Fruit fly (Drosophila melanogaster) whole organism, embryonic: ENCODE data around the gene Creld.

ENCODE experiments used
- ATbp ChIP-seq: fragments of 200-800 bp; sonication (Bioruptor generic); optimal IDR thresholded peaks from 2 replicates; lab custom pipeline; 2017; ENCODE audit warnings: missing biosample characterization, mild to moderate bottlenecking, missing genetic modification characterization, missing genetic modification reagents
- B-H1 ChIP-seq: fragments of 200-800 bp; sonication (Bioruptor generic); IDR thresholded peaks from 3 replicates; pipeline ENCODE4 v1.3.6; 2022; ENCODE audit warnings: missing biosample characterization, missing genetic modification characterization
- BEAF-32 ChIP-seq: fragments of 200-800 bp; sonication (Bioruptor generic); optimal IDR thresholded peaks from 3 replicates; lab custom pipeline; 2017; ENCODE audit warnings: missing biosample characterization, missing genetic modification characterization, mild to moderate bottlenecking, moderate library complexity, missing genetic modification reagents
- CG10431 ChIP-seq: fragments of 200-800 bp; sonication (Bioruptor generic); optimal IDR thresholded peaks from 3 replicates; lab custom pipeline; 2018; ENCODE audit warnings: missing biosample characterization, mild to moderate bottlenecking, missing genetic modification characterization
- CG10543 ChIP-seq: fragments of 200-800 bp; sonication (Bioruptor generic); optimal IDR thresholded peaks from 3 replicates; lab custom pipeline; 2017; ENCODE audit warnings: missing biosample characterization, mild to moderate bottlenecking, missing genetic modification characterization, moderate library complexity
- CG10654 ChIP-seq: fragments of 200-800 bp; sonication (Bioruptor generic); optimal IDR thresholded peaks from 2 replicates; lab custom pipeline; 2016; ENCODE audit warnings: missing biosample characterization, missing genetic modification characterization
- CG12769 ChIP-seq: fragments of 200-800 bp; sonication (Bioruptor generic); optimal IDR thresholded peaks from 2 replicates; lab custom pipeline; 2019; ENCODE audit warnings: missing biosample characterization, mild to moderate bottlenecking, missing genetic modification characterization, moderate library complexity
- CG13775 ChIP-seq: fragments of 200-800 bp; sonication (Bioruptor generic); optimal IDR thresholded peaks from 3 replicates; lab custom pipeline; 2017; ENCODE audit warnings: missing biosample characterization, mild to moderate bottlenecking, missing genetic modification characterization
- CG13894 ChIP-seq: fragments of 200-800 bp; sonication (Bioruptor generic); optimal IDR thresholded peaks from 3 replicates; lab custom pipeline; 2018; ENCODE audit warnings: missing biosample characterization, mild to moderate bottlenecking, missing genetic modification characterization, moderate library complexity
- CG14710 ChIP-seq: fragments of 200-800 bp; sonication (Bioruptor generic); optimal IDR thresholded peaks from 3 replicates; lab custom pipeline; 2019; ENCODE audit warnings: missing biosample characterization, mild to moderate bottlenecking, missing genetic modification characterization, moderate library complexity
- CG17568 ChIP-seq: fragments of 200-800 bp; sonication (Bioruptor generic); optimal IDR thresholded peaks from 2 replicates; lab custom pipeline; 2018; ENCODE audit warnings: missing biosample characterization, mild to moderate bottlenecking, missing genetic modification characterization, moderate library complexity
- CG18619 ChIP-seq: fragments of 200-800 bp; sonication (Bioruptor generic); optimal IDR thresholded peaks from 3 replicates; lab custom pipeline; 2017; ENCODE audit warnings: missing biosample characterization, mild to moderate bottlenecking, missing genetic modification characterization
- CG3065 ChIP-seq: fragments of 200-800 bp; sonication (Bioruptor generic); optimal IDR thresholded peaks from 2 replicates; lab custom pipeline; 2016; ENCODE audit warnings: missing biosample characterization, missing genetic modification characterization
- CG3281 ChIP-seq: fragments of 200-800 bp; sonication (Bioruptor generic); optimal IDR thresholded peaks from 3 replicates; lab custom pipeline; 2017; ENCODE audit warnings: missing biosample characterization, mild to moderate bottlenecking, missing genetic modification characterization
- CG7372 ChIP-seq: fragments of 200-800 bp; sonication (Bioruptor generic); IDR thresholded peaks from 2 replicates; pipeline ENCODE4 v1.3.6; 2022; ENCODE audit warnings: missing biosample characterization, missing genetic modification characterization
- CG9215 ChIP-seq: fragments of 200-800 bp; sonication (Bioruptor generic); IDR thresholded peaks from 2 replicates; pipeline ENCODE4 v1.3.6; 2022; ENCODE audit warnings: missing biosample characterization, missing genetic modification characterization
- CG9797 ChIP-seq: fragments of 200-800 bp; sonication (Bioruptor generic); optimal IDR thresholded peaks from 3 replicates; lab custom pipeline; 2018; ENCODE audit warnings: missing biosample characterization, mild to moderate bottlenecking, missing genetic modification characterization
- Deaf1 ChIP-seq: fragments of 200-800 bp; optimal IDR thresholded peaks from 3 replicates; lab custom pipeline; 2019; ENCODE audit warnings: missing biosample characterization, mild to moderate bottlenecking, missing genetic modification characterization, moderate library complexity
- Dref ChIP-seq: fragments of 200-800 bp; sonication (Bioruptor generic); IDR thresholded peaks from 2 replicates; pipeline ENCODE4 v1.3.6; 2022; ENCODE audit warnings: missing biosample characterization, missing genetic modification characterization
- E2f2 ChIP-seq: fragments of 200-800 bp; sonication (Bioruptor generic); IDR thresholded peaks from 2 replicates; pipeline ENCODE4 v1.3.6; 2022; ENCODE audit warnings: missing biosample characterization, missing genetic modification characterization
- Fer2 ChIP-seq: fragments of 200-800 bp; sonication (Bioruptor generic); optimal IDR thresholded peaks from 2 replicates; lab custom pipeline; 2018; ENCODE audit warnings: missing biosample characterization, mild to moderate bottlenecking, missing genetic modification characterization, moderate library complexity
- MESR4 ChIP-seq: fragments of 200-800 bp; sonication (Bioruptor generic); optimal IDR thresholded peaks from 2 replicates; lab custom pipeline; 2018; ENCODE audit warnings: missing biosample characterization, mild to moderate bottlenecking, missing genetic modification characterization, moderate library complexity
- Med ChIP-seq: fragments of 200-800 bp; sonication (Bioruptor generic); peaks from one replicate; lab custom pipeline; 2016; ENCODE audit warnings: missing biosample characterization, missing genetic modification characterization, mild to moderate bottlenecking, inconsistent platforms, moderate library complexity
- Nf-YC ChIP-seq: fragments of 200-800 bp; optimal IDR thresholded peaks from 3 replicates; lab custom pipeline; 2019; ENCODE audit warnings: missing biosample characterization, mild to moderate bottlenecking, missing genetic modification characterization, moderate library complexity
- Pdp1 ChIP-seq, 2 experiments: fragments of 200-800 bp; sonication (Bioruptor generic); optimal IDR thresholded peaks; 3 replicates each; lab custom pipeline; 2016; ENCODE audit warnings: missing biosample characterization in 2 of 2, missing genetic modification characterization in 2 of 2, mild to moderate bottlenecking in 1 of 2, moderate library complexity in 1 of 2
- Ravus ChIP-seq: fragments of 200-800 bp; sonication (Bioruptor generic); IDR thresholded peaks from 2 replicates; pipeline ENCODE4 v1.3.6; 2022; ENCODE audit warnings: missing biosample characterization, missing genetic modification characterization
- Ssrp ChIP-seq: fragments of 200-800 bp; sonication (Bioruptor generic); optimal IDR thresholded peaks from 2 replicates; lab custom pipeline; 2018; ENCODE audit warnings: missing biosample characterization, mild to moderate bottlenecking, missing genetic modification characterization, moderate library complexity
- Stat92E ChIP-seq, 3 experiments: fragments of >200 bp in 2 of 3; fragments of 200-800 bp in 1 of 3; sonication (Bioruptor generic) in 1 of 3; optimal IDR thresholded peaks; 2 replicates each; lab custom pipeline; 2017 to 2019; ENCODE audit warnings: missing biosample characterization in 3 of 3, missing genetic modification characterization in 3 of 3, mild to moderate bottlenecking in 1 of 3, moderate library complexity in 1 of 3
- abd-A ChIP-seq: fragments of 200-800 bp; sonication (Bioruptor generic); optimal IDR thresholded peaks from 3 replicates; lab custom pipeline; 2019; ENCODE audit warnings: missing biosample characterization, mild to moderate bottlenecking, missing genetic modification characterization, moderate library complexity
- cas ChIP-seq: fragments of 200-800 bp; sonication (Bioruptor generic); IDR thresholded peaks from 2 replicates; pipeline ENCODE4 v1.3.6; 2022; ENCODE audit warnings: missing biosample characterization, missing genetic modification characterization
- chm ChIP-seq: fragments of 200-800 bp; sonication (Bioruptor generic); IDR thresholded peaks from 2 replicates; pipeline ENCODE4 v1.3.6; 2022; ENCODE audit warnings: missing biosample characterization, missing genetic modification characterization
- emc ChIP-seq: fragments of 200-800 bp; sonication (Bioruptor generic); optimal IDR thresholded peaks from 2 replicates; lab custom pipeline; 2016; ENCODE audit warnings: missing biosample characterization, missing genetic modification characterization
- her ChIP-seq: fragments of 200-800 bp; sonication (Bioruptor generic); optimal IDR thresholded peaks from 2 replicates; lab custom pipeline; 2016; ENCODE audit warnings: missing biosample characterization, missing genetic modification characterization
- kni ChIP-seq: fragments of 200-800 bp; sonication (Bioruptor generic); optimal IDR thresholded peaks from 3 replicates; lab custom pipeline; 2017; ENCODE audit warnings: mild to moderate bottlenecking, missing biosample characterization, missing genetic modification reagents, missing genetic modification characterization
- knrl ChIP-seq: fragments of 200-800 bp; sonication (Bioruptor generic); IDR thresholded peaks from 3 replicates; pipeline ENCODE4 v1.3.6; 2022; ENCODE audit warnings: missing biosample characterization, missing genetic modification characterization; ENCODE audit not compliant: partially characterized antibody
- org-1 ChIP-seq: fragments of 200-800 bp; sonication (Bioruptor generic); optimal IDR thresholded peaks from 2 replicates; lab custom pipeline; 2017; ENCODE audit warnings: missing biosample characterization, missing genetic modification characterization
- pan ChIP-seq, 4 experiments: fragments of >200 bp in 3 of 4; fragments of 200-800 bp in 1 of 4; sonication (Bioruptor generic) in 1 of 4; optimal IDR thresholded peaks in 3 of 4; IDR thresholded peaks in 1 of 4; 2 replicates each; pipeline versions ENCODE4 v1.3.6 to Lab custom; 2017 to 2022; ENCODE audit warnings: missing biosample characterization in 2 of 4, missing genetic modification characterization in 2 of 4, mixed read lengths in 1 of 4
- sc ChIP-seq, 3 experiments: fragments of >200 bp in 2 of 3; fragments of 200-800 bp in 1 of 3; sonication (Bioruptor generic) in 1 of 3; optimal IDR thresholded peaks; 2 replicates in 2 of 3; 3 replicates in 1 of 3; lab custom pipeline; 2017; ENCODE audit warnings: mild to moderate bottlenecking in 1 of 3, missing biosample characterization in 1 of 3, missing genetic modification characterization in 1 of 3, missing genetic modification reagents in 1 of 3
- shn ChIP-seq: fragments of 200-800 bp; sonication (Bioruptor generic); optimal IDR thresholded peaks from 3 replicates; lab custom pipeline; 2016; ENCODE audit warnings: missing biosample characterization, missing genetic modification characterization
- sob ChIP-seq: fragments of 200-800 bp; sonication (Bioruptor generic); IDR thresholded peaks from 2 replicates; pipeline ENCODE4 v1.3.6; 2022; ENCODE audit warnings: missing biosample characterization, missing genetic modification characterization
- ssp ChIP-seq: fragments of 200-800 bp; sonication (Bioruptor generic); IDR thresholded peaks from 2 replicates; pipeline ENCODE4 v1.3.6; 2022; ENCODE audit warnings: missing biosample characterization, missing genetic modification characterization
- toy ChIP-seq: fragments of 200-800 bp; sonication (Bioruptor generic); IDR thresholded peaks from 2 replicates; pipeline ENCODE4 v1.3.6; 2022; ENCODE audit warnings: missing biosample characterization, missing genetic modification characterization
- trem ChIP-seq: fragments of 200-800 bp; optimal IDR thresholded peaks from 3 replicates; lab custom pipeline; 2019; ENCODE audit warnings: missing biosample characterization, mild to moderate bottlenecking, missing genetic modification characterization, moderate library complexity
- trh ChIP-seq: fragments of 200-800 bp; sonication (Bioruptor generic); optimal IDR thresholded peaks from 2 replicates; lab custom pipeline; 2016; ENCODE audit warnings: missing biosample characterization, missing genetic modification characterization
- tup ChIP-seq: fragments of 200-800 bp; sonication (Bioruptor generic); optimal IDR thresholded peaks from 2 replicates; lab custom pipeline; 2016; ENCODE audit warnings: missing biosample characterization, mild to moderate bottlenecking, missing genetic modification characterization, moderate library complexity
- wdn ChIP-seq: fragments of 200-800 bp; sonication (Bioruptor generic); IDR thresholded peaks from 2 replicates; pipeline ENCODE4 v1.3.6; 2022; ENCODE audit warnings: missing biosample characterization, missing genetic modification characterization

Creld gene

dm6 chr2L:107476-108436, 5.6 kb downstream of the Creld start:
- TF ChIP-seq CG3065 (GFP tag; lab: Kevin White, UChicago) (no peak), chm (GFP tag; lab: Robert Waterston, UW) (peak; percentile 61; the same call in 1 of the 2 replicates), trh (GFP tag; lab: Kevin White, UChicago) (no peak), sob (GFP tag; lab: Robert Waterston, UW) (peak; percentile 43; the same call in 1 of the 2 replicates), Ravus (GFP tag; lab: Robert Waterston, UW) (no peak), Pdp1 (GFP tag; optimal IDR thresholded peaks at IDR 0.05; lab: Kevin White, UChicago) (peak in 1 of 2 experiments; percentile 69), sc (optimal IDR thresholded peaks at IDR 0.05; lab: Kevin White, UChicago) (no peak), sc (GFP tag; optimal IDR thresholded peaks at IDR 0.05; lab: Kevin White, UChicago) (no peak), Deaf1 (peak; percentile 54), Ssrp (no peak), CG10654 (GFP tag; lab: Kevin White, UChicago) (no peak), cas (GFP tag; lab: Robert Waterston, UW) (0 out of 2 replicates have a peak, but pooled peaks have one; percentile 11), CG10543 (GFP tag; lab: Kevin White, UChicago) (peak; percentile 76), CG13894 (peak; percentile 80), CG14710 (tag; lab: Kevin White, UChicago) (peak; percentile 16), abd-A (tag; lab: Kevin White, UChicago) (peak; percentile 85), CG10431 (peak; percentile 90), kni (GFP tag; lab: Kevin White, UChicago) (peak; percentile 35), BEAF-32 (GFP tag; lab: Kevin White, UChicago) (peak; percentile 17), CG7372 (GFP tag; lab: Robert Waterston, UW) (no peak), B-H1 (no peak), CG9797 (GFP tag; lab: Kevin White, UChicago) (peak; percentile 38), Fer2 (no peak), wdn (GFP tag; lab: Robert Waterston, UW) (no peak), Stat92E (GFP tag; optimal IDR thresholded peaks at IDR 0.05; lab: Kevin White, UChicago) (peak in 1 of 3 experiments; percentile 73), pan (optimal IDR thresholded peaks at IDR 0.05; lab: Kevin White, UChicago) (no peak), pan (GFP tag; optimal IDR thresholded peaks at IDR 0.05 in 1 of 2, IDR thresholded peaks at IDR 0.05 in 1 of 2) (no peak), E2f2 (peak; percentile 59), ssp (GFP tag; lab: Robert Waterston, UW) (no peak), toy (no peak), trem (tag; lab: Kevin White, UChicago) (peak; percentile 31), CG9215 (GFP tag; lab: Robert Waterston, UW) (no peak), Nf-YC (peak; percentile 40), her (GFP tag; lab: Kevin White, UChicago) (peak; percentile 24), org-1 (GFP tag; lab: Kevin White, UChicago) (no peak), Med (GFP tag; lab: Kevin White, UChicago) (peak; percentile 79), CG17568 (peak; percentile 42), tup (GFP tag; lab: Kevin White, UChicago) (no peak), CG18619 (GFP tag; lab: Kevin White, UChicago) (no peak), CG3281 (GFP tag; lab: Kevin White, UChicago) (peak; percentile 38), shn (GFP tag; lab: Kevin White, UChicago) (no peak), CG12769 (tag; lab: Kevin White, UChicago) (peak; percentile 43), emc (GFP tag; lab: Kevin White, UChicago) (no peak), CG13775 (GFP tag; lab: Kevin White, UChicago) (no peak), MESR4 (GFP tag; lab: Kevin White, UChicago) (peak; percentile 61), ATbp (GFP tag; lab: Kevin White, UChicago) (no peak), knrl (GFP tag; lab: Robert Waterston, UW) (0 out of 3 replicates have a peak, but pooled peaks have one; percentile 21), Dref (GFP tag; lab: Robert Waterston, UW) (no peak)
